Fruit fly (Drosophila melanogaster) whole organism, prepupa: ENCODE measurements around the gene CG11983.

Experiments
- Blimp-1 ChIP-seq: fragments of 200-800 bp; sonication (Bioruptor generic); optimal IDR thresholded peaks from 3 replicates; lab custom pipeline; 2017; ENCODE audit warnings: missing biosample characterization, missing genetic modification characterization, mild to moderate bottlenecking, moderate library complexity, missing genetic modification reagents
- CG10669 ChIP-seq: fragments of 200-800 bp; sonication (Bioruptor generic); optimal IDR thresholded peaks from 3 replicates; lab custom pipeline; 2018; ENCODE audit warnings: missing biosample characterization, mild to moderate bottlenecking, missing genetic modification characterization, moderate library complexity
- CG11902 ChIP-seq: fragments of 200-800 bp; sonication (Bioruptor generic); optimal IDR thresholded peaks from 3 replicates; lab custom pipeline; 2016; ENCODE audit warnings: missing biosample characterization, missing genetic modification characterization
- CG15336 ChIP-seq: fragments of 200-800 bp; sonication (Bioruptor generic); IDR thresholded peaks from 2 replicates; pipeline ENCODE4 v1.3.6; 2022; ENCODE audit warnings: missing biosample characterization, missing genetic modification characterization
- CG3032 ChIP-seq: fragments of 200-800 bp; optimal IDR thresholded peaks from 2 replicates; lab custom pipeline; 2019; ENCODE audit warnings: missing biosample characterization, mild to moderate bottlenecking, missing genetic modification characterization, moderate library complexity
- CG31627 ChIP-seq: fragments of 200-800 bp; sonication (Bioruptor generic); optimal IDR thresholded peaks from 3 replicates; lab custom pipeline; 2016; ENCODE audit warnings: missing biosample characterization, missing genetic modification characterization
- CG34406 ChIP-seq: fragments of 200-800 bp; sonication (Bioruptor generic); optimal IDR thresholded peaks from 3 replicates; lab custom pipeline; 2016; ENCODE audit warnings: missing biosample characterization, missing genetic modification characterization
- CG6163 ChIP-seq: fragments of 200-800 bp; sonication (Bioruptor generic); IDR thresholded peaks from 3 replicates; pipeline ENCODE4 v1.3.6; 2022; ENCODE audit warnings: missing biosample characterization, missing genetic modification characterization
- CG6792 ChIP-seq: fragments of 200-800 bp; sonication (Bioruptor generic); optimal IDR thresholded peaks from 3 replicates; lab custom pipeline; 2016; ENCODE audit warnings: missing biosample characterization, missing genetic modification characterization
- CG6808 ChIP-seq: fragments of 200-800 bp; sonication (Bioruptor generic); optimal IDR thresholded peaks from 3 replicates; lab custom pipeline; 2017; ENCODE audit warnings: missing biosample characterization, missing genetic modification characterization, mild to moderate bottlenecking, moderate library complexity, missing genetic modification reagents
- CG6854 ChIP-seq: fragments of 200-800 bp; sonication (Bioruptor generic); optimal IDR thresholded peaks from 2 replicates; lab custom pipeline; 2017; ENCODE audit warnings: missing biosample characterization, mild to moderate bottlenecking, missing genetic modification characterization
- CG7368 ChIP-seq: fragments of 200-800 bp; sonication (Bioruptor generic); optimal IDR thresholded peaks from 3 replicates; lab custom pipeline; 2016; ENCODE audit warnings: missing biosample characterization, missing genetic modification characterization
- CG8119 ChIP-seq: fragments of 200-800 bp; sonication (Bioruptor generic); IDR thresholded peaks from 3 replicates; pipeline ENCODE4 v1.3.6; 2022; ENCODE audit warnings: missing biosample characterization, missing genetic modification characterization
- CG8319 ChIP-seq: fragments of 200-800 bp; sonication (Bioruptor generic); optimal IDR thresholded peaks from 3 replicates; lab custom pipeline; 2016; ENCODE audit warnings: missing biosample characterization, missing genetic modification characterization
- Eip75B ChIP-seq: fragments of 200-800 bp; sonication (Bioruptor generic); optimal IDR thresholded peaks from 3 replicates; lab custom pipeline; 2016; ENCODE audit warnings: missing biosample characterization, missing genetic modification characterization
- Eip78C ChIP-seq: fragments of 200-800 bp; sonication (Bioruptor generic); peaks from one replicate; lab custom pipeline; 2016; ENCODE audit warnings: missing biosample characterization, missing genetic modification characterization
- Eip93F ChIP-seq: fragments of 200-800 bp; sonication (Bioruptor generic); optimal IDR thresholded peaks from 2 replicates; lab custom pipeline; 2016; ENCODE audit warnings: missing biosample characterization, mild to moderate bottlenecking, missing genetic modification characterization
- Ets21C ChIP-seq: fragments of 200-800 bp; sonication (Bioruptor generic); optimal IDR thresholded peaks from 3 replicates; lab custom pipeline; 2016; ENCODE audit warnings: missing biosample characterization, missing genetic modification characterization
- Ets96B ChIP-seq: fragments of 200-800 bp; optimal IDR thresholded peaks from 2 replicates; lab custom pipeline; 2019; ENCODE audit warnings: missing biosample characterization, mild to moderate bottlenecking, missing genetic modification characterization, moderate library complexity
- Gug ChIP-seq: fragments of 200-800 bp; sonication (Bioruptor generic); IDR thresholded peaks from 2 replicates; pipeline ENCODE4 v1.3.6; 2022; ENCODE audit warnings: missing biosample characterization, missing genetic modification characterization
- Hr38 ChIP-seq: sonication (Bioruptor generic); optimal IDR thresholded peaks from 2 replicates; lab custom pipeline; 2016; ENCODE audit warnings: missing biosample characterization, missing genetic modification characterization
- Hr39 ChIP-seq: fragments of 200-800 bp; sonication (Bioruptor generic); optimal IDR thresholded peaks from 2 replicates; lab custom pipeline; 2016; ENCODE audit warnings: missing biosample characterization, missing genetic modification characterization
- Hr4 ChIP-seq: fragments of 200-800 bp; sonication (Bioruptor generic); optimal IDR thresholded peaks from 3 replicates; lab custom pipeline; 2016; ENCODE audit warnings: missing biosample characterization, missing genetic modification characterization
- Lpt ChIP-seq: fragments of 200-800 bp; sonication (Bioruptor generic); optimal IDR thresholded peaks from 3 replicates; lab custom pipeline; 2016; ENCODE audit warnings: missing biosample characterization, missing genetic modification characterization
- Met ChIP-seq: fragments of 200-800 bp; sonication (Bioruptor generic); optimal IDR thresholded peaks from 3 replicates; lab custom pipeline; 2016; ENCODE audit warnings: missing biosample characterization, missing genetic modification characterization
- OdsH ChIP-seq: fragments of 200-800 bp; sonication (Bioruptor generic); optimal IDR thresholded peaks from 3 replicates; lab custom pipeline; 2016; ENCODE audit warnings: missing biosample characterization, missing genetic modification characterization
- Smox ChIP-seq: fragments of 200-800 bp; sonication (Bioruptor generic); optimal IDR thresholded peaks from 3 replicates; lab custom pipeline; 2016; ENCODE audit warnings: missing biosample characterization, missing genetic modification characterization
- Sox14 ChIP-seq: fragments of 200-800 bp; sonication (Bioruptor generic); optimal IDR thresholded peaks from 3 replicates; lab custom pipeline; 2016; ENCODE audit warnings: missing biosample characterization, missing genetic modification characterization
- achi ChIP-seq: fragments of 200-800 bp; sonication (Bioruptor generic); optimal IDR thresholded peaks from 3 replicates; lab custom pipeline; 2016; ENCODE audit warnings: missing biosample characterization, missing genetic modification characterization
- acj6 ChIP-seq: fragments of 200-800 bp; sonication (Bioruptor generic); optimal IDR thresholded peaks from 3 replicates; lab custom pipeline; 2016; ENCODE audit warnings: missing biosample characterization, missing genetic modification characterization
- cyc ChIP-seq: fragments of 200-800 bp; sonication (Bioruptor generic); optimal IDR thresholded peaks from 3 replicates; lab custom pipeline; 2016; ENCODE audit warnings: missing biosample characterization, missing genetic modification characterization
- dac ChIP-seq: fragments of 200-800 bp; sonication (Bioruptor generic); optimal IDR thresholded peaks from 2 replicates; lab custom pipeline; 2017; ENCODE audit warnings: missing biosample characterization, mild to moderate bottlenecking, missing genetic modification characterization
- dsx ChIP-seq: fragments of 200-800 bp; optimal IDR thresholded peaks from 3 replicates; lab custom pipeline; 2019; ENCODE audit warnings: missing biosample characterization, mild to moderate bottlenecking, missing genetic modification characterization, moderate library complexity; ENCODE audit not compliant: poor library complexity, severe bottlenecking
- esn ChIP-seq: fragments of 200-800 bp; sonication (Bioruptor generic); optimal IDR thresholded peaks from 2 replicates; lab custom pipeline; 2016; ENCODE audit warnings: missing biosample characterization, mild to moderate bottlenecking, missing genetic modification characterization, moderate library complexity
- fd59A ChIP-seq: fragments of 200-800 bp; sonication (Bioruptor generic); optimal IDR thresholded peaks from 2 replicates; lab custom pipeline; 2017; ENCODE audit warnings: missing biosample characterization, mild to moderate bottlenecking, missing genetic modification characterization, missing genetic modification reagents
- fkh ChIP-seq: fragments of 200-800 bp; sonication (Bioruptor generic); optimal IDR thresholded peaks from 3 replicates; lab custom pipeline; 2017; ENCODE audit warnings: missing biosample characterization, mild to moderate bottlenecking, missing genetic modification characterization, moderate library complexity
- lz ChIP-seq: fragments of 200-800 bp; sonication (Bioruptor generic); optimal IDR thresholded peaks from 3 replicates; lab custom pipeline; 2016; ENCODE audit warnings: missing biosample characterization, missing genetic modification characterization
- salr ChIP-seq, 2 experiments: fragments of 200-800 bp; sonication (Bioruptor generic); optimal IDR thresholded peaks; 3 replicates each; lab custom pipeline; 2016 to 2018; ENCODE audit warnings: missing biosample characterization in 2 of 2, missing genetic modification characterization in 2 of 2, mild to moderate bottlenecking in 1 of 2
- svp ChIP-seq: fragments of 200-800 bp; sonication (Bioruptor generic); peaks from one replicate; lab custom pipeline; 2016; ENCODE audit warnings: missing biosample characterization, missing genetic modification characterization
- topi ChIP-seq: fragments of 200-800 bp; sonication (Bioruptor generic); optimal IDR thresholded peaks from 3 replicates; lab custom pipeline; 2016; ENCODE audit warnings: missing biosample characterization, missing genetic modification characterization
- vri ChIP-seq: fragments of 200-800 bp; sonication (Bioruptor generic); optimal IDR thresholded peaks from 3 replicates; lab custom pipeline; 2016; ENCODE audit warnings: missing biosample characterization, mild to moderate bottlenecking, missing genetic modification characterization

Gene CG11983

DNA sequence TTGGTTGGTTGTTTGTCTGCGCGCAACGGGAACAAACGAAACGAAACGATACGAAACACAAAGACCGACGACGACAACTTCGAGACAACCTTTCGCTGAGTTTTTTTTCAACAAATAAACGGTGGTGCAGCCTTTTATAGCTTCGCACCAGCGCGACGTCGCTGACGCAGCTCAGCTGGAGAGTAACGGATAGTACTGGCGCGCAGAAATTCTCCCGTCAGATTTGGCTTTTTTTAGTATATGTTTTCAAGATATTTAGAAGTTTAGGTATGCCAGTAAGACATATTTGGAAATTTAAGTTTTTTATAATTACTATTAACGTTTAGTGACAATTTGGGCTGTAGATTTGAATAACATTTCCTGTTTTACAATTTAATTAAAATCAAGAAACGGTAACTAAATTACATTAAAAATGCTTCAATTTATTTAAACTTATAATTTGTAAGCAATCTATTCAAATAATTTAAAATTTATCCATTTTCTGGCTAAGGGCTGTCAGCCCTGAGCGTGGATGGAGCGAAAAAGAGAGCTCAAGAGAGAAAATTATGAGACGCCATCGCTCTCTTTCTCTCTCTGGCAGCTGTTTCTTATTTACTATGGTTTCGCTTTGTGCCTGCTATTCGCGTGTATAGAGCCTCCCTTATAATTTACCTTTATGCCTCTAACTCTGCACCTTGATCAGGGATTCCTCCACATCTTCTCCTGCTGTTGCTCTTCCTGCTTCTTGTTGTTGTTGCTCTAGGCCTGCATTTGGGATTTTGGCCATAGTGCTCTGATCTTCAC lies 25.7 kb downstream of the CG11983 start (continued):
- peak; percentile 49 for TF ChIP-seq Gug (GFP tag; lab: Robert Waterston, UW)
- TF ChIP-seq acj6 (GFP tag; lab: Kevin White, UChicago): peak; percentile 81
- TF ChIP-seq CG10669 (GFP tag; lab: Kevin White, UChicago): peak; percentile 79
- TF ChIP-seq CG6808 (GFP tag; lab: Kevin White, UChicago): peak; percentile 88
- peak; percentile 50 for TF ChIP-seq CG8319
- peak; percentile 69 for TF ChIP-seq Eip93F (GFP tag; lab: Kevin White, UChicago)
- peak; percentile 77 for TF ChIP-seq Hr4 (GFP tag; lab: Kevin White, UChicago)
- peak; percentile 92 for TF ChIP-seq svp (GFP tag; lab: Kevin White, UChicago)
- peak; percentile 70 for TF ChIP-seq fkh (GFP tag; lab: Kevin White, UChicago)
- peak; percentile 78 for TF ChIP-seq OdsH
- TF ChIP-seq Lpt: peak; percentile 76
- peak; percentile 63 for TF ChIP-seq vri (GFP tag; lab: Kevin White, UChicago)
- peak; percentile 70; the same call in 2 of the 3 replicates for TF ChIP-seq CG6163 (GFP tag; lab: Robert Waterston, UW)
- TF ChIP-seq CG3032 (tag; lab: Kevin White, UChicago): peak; percentile 91
- TF ChIP-seq Smox (GFP tag; lab: Kevin White, UChicago): peak; percentile 84
- TF ChIP-seq Hr39: peak; percentile 56
- peak; percentile 88 for TF ChIP-seq CG34406 (GFP tag; lab: Kevin White, UChicago)
- peak in 1 of 2 experiments; percentile 84 for TF ChIP-seq salr (GFP tag; optimal IDR thresholded peaks at IDR 0.05; lab: Kevin White, UChicago)
- TF ChIP-seq Eip75B (GFP tag; lab: Kevin White, UChicago): peak; percentile 84
- TF ChIP-seq Ets21C (GFP tag; lab: Kevin White, UChicago): peak; percentile 64
- peak; percentile 83 for TF ChIP-seq dsx (GFP tag; lab: Kevin White, UChicago)
- TF ChIP-seq CG6854: peak; percentile 65
- TF ChIP-seq CG8119 (GFP tag; lab: Robert Waterston, UW): peak; percentile 88
- peak; percentile 74 for TF ChIP-seq CG6792 (GFP tag; lab: Kevin White, UChicago)
- TF ChIP-seq Sox14 (GFP tag; lab: Kevin White, UChicago): peak; percentile 82
- TF ChIP-seq, all 60 proteins: peak for 58

DNA sequence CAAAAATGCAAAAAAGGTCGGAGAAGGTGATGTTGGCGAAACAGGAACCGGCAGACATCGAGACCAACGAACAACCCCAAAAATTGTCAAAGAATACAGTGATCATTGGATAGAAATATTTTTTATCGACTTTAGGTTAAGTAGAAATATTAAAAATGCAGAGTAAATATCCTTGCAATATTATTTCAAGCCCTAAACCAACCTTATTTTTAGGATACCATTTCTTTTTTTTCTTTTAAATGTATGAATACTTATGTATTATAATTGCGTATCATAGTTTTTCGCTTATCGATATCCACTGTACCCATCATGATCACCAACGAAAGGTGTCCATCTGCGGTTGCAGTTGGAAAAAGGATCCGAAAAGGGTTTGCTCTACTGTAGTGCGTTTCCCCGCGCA lies 27.1 kb downstream of the CG11983 start:
- TF ChIP-seq CG3032 (tag; lab: Kevin White, UChicago) (no peak), Met (GFP tag; lab: Kevin White, UChicago) (no peak), CG8319 (no peak), Hr4 (GFP tag; lab: Kevin White, UChicago) (no peak), Eip78C (GFP tag; lab: Kevin White, UChicago) (peak; percentile 52), dac (GFP tag; lab: Kevin White, UChicago) (no peak), esn (peak; percentile 38), Ets96B (tag; lab: Kevin White, UChicago) (no peak), cyc (GFP tag; lab: Kevin White, UChicago) (peak; percentile 7), CG31627 (GFP tag; lab: Kevin White, UChicago) (peak; percentile 3), Hr38 (no peak), lz (peak; percentile 21), svp (GFP tag; lab: Kevin White, UChicago) (peak; percentile 59), topi (GFP tag; lab: Kevin White, UChicago) (peak; percentile 15)

DNA sequence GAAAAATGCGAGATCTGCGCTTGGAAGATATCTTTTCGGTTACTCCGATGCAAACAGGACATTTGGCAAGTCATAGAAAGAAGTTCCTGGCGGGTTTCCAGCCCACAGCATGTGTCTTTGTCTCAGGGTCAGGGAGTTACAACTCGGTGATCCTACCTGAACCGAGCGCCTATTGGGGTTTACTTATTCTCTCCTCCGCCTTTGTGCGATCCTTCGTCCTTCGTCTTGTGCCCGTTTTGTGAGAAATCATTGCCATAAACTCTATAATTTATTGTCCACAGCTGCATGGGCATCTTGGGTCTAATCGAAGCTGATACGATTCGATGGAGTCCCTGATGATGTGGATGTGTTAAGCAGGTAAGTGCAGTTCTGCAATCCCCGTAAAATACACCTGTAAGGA lies 29.8 kb downstream of the CG11983 start:
- no peak for TF ChIP-seq achi
- no peak for TF ChIP-seq dac (GFP tag; lab: Kevin White, UChicago)
- TF ChIP-seq CG6163 (GFP tag; lab: Robert Waterston, UW): no peak
- TF ChIP-seq CG7368: no peak
- TF ChIP-seq Eip78C (GFP tag; lab: Kevin White, UChicago): no peak
- TF ChIP-seq fd59A (GFP tag; lab: Kevin White, UChicago): no peak
- TF ChIP-seq OdsH: no peak
- no peak for TF ChIP-seq CG6854
- no peak for TF ChIP-seq CG8319
- TF ChIP-seq Blimp-1 (GFP tag; lab: Kevin White, UChicago): no peak
- TF ChIP-seq CG11902: no peak
- no peak for TF ChIP-seq CG3032 (tag; lab: Kevin White, UChicago)
- TF ChIP-seq CG15336 (GFP tag; lab: Robert Waterston, UW): no peak
